Worm (Caenorhabditis elegans) whole organism, young adult: ENCODE results near the gene rsu-1.

Experiments used
- F23B12.7 ChIP-seq: sonication (generic microtip); optimal IDR thresholded peaks from 2 replicates; lab custom pipeline; 2017; ENCODE audit warnings: missing genetic modification characterization, mild to moderate bottlenecking, missing compliant biosample characterization, antibody characterized with exemption, moderate library complexity; ENCODE audit not compliant: insufficient read depth
- attf-6 ChIP-seq: fragments of 200-800 bp; sonication (Bioruptor generic); IDR thresholded peaks from 2 replicates; pipeline ENCODE4 v1.3.6; 2022; ENCODE audit warnings: missing genetic modification reagents, missing genetic modification characterization, missing compliant biosample characterization
- bed-1 ChIP-seq: fragments of 200-800 bp; sonication (Bioruptor generic); IDR thresholded peaks from 2 replicates; pipeline ENCODE4 v1.3.6; 2022; ENCODE audit warnings: missing genetic modification reagents, missing genetic modification characterization, missing compliant biosample characterization
- ets-4 ChIP-seq: fragments of 200-800 bp; sonication (Bioruptor generic); optimal IDR thresholded peaks from 2 replicates; lab custom pipeline; 2018; ENCODE audit warnings: mild to moderate bottlenecking, missing genetic modification characterization, missing compliant biosample characterization
- lin-40 ChIP-seq: sonication (generic microtip); optimal IDR thresholded peaks from 2 replicates; lab custom pipeline; 2016; ENCODE audit warnings: missing genetic modification characterization, mild to moderate bottlenecking, missing compliant biosample characterization, missing genotype, missing genetic modification reagents
- madf-8 ChIP-seq: fragments of 200-800 bp; sonication (Bioruptor generic); conservative IDR thresholded peaks from 2 replicates; pipeline ENCODE4 v1.3.6; 2022; ENCODE audit warnings: missing genetic modification reagents, missing genetic modification characterization, missing compliant biosample characterization
- snpc-4 ChIP-seq, 5 experiments: fragments of 150-350 bp in 1 of 5; sonication (generic microtip) in 4 of 5; optimal IDR thresholded peaks; 2 replicates each; lab custom pipeline; 2014 to 2018; ENCODE audit warnings: missing genetic modification characterization in 5 of 5, missing biosample characterization in 3 of 5, antibody characterized with exemption in 2 of 5, mild to moderate bottlenecking in 2 of 5, missing compliant biosample characterization in 2 of 5, missing genotype in 2 of 5, moderate library complexity in 2 of 5, missing genetic modification reagents in 1 of 5
- tbp1 ChIP-seq: fragments of 200-800 bp; sonication (Bioruptor generic); optimal IDR thresholded peaks from 2 replicates; lab custom pipeline; 2018; ENCODE audit warnings: mild to moderate bottlenecking, missing genetic modification characterization, missing compliant biosample characterization
- ztf-25 ChIP-seq: fragments of 200-800 bp; sonication (Bioruptor generic); IDR thresholded peaks from 2 replicates; pipeline ENCODE4 v1.3.6; 2022; ENCODE audit warnings: missing genetic modification reagents, missing genetic modification characterization, missing compliant biosample characterization
- ztf-26 ChIP-seq: sonication (generic microtip); optimal IDR thresholded peaks from 2 replicates; lab custom pipeline; 2017; ENCODE audit warnings: missing genetic modification characterization, missing compliant biosample characterization

- TF ChIP-seq bed-1 (GFP tag; lab: Robert Waterston, UW) (no peak), F23B12.7 (tag; lab: Kevin White, UChicago) (no peak), ztf-26 (tag; lab: Kevin White, UChicago) (no peak), tbp1 (GFP tag; lab: Kevin White, UChicago) (no peak), lin-40 (no peak), ets-4 (GFP tag; lab: Kevin White, UChicago) (no peak), ztf-25 (GFP tag; lab: Robert Waterston, UW) (no peak), attf-6 (GFP tag; lab: Robert Waterston, UW) (no peak), snpc-4 (GFP tag; optimal IDR thresholded peaks at IDR 0.05; lab: Kevin White, UChicago) (no peak), snpc-4 (tag; optimal IDR thresholded peaks at IDR 0.05; lab: Kevin White, UChicago) (no peak), madf-8 (GFP tag; lab: Robert Waterston, UW) (no peak)
Measured at ce11 chrIII:3504239-3504638, 32.4 kb downstream of the rsu-1 start.
